Fruit fly (Drosophila melanogaster) ovary, adult (tissue): ENCODE results near the gene CG31715.

Source experiments
- CG17801 ChIP-seq: fragments of 200-800 bp; optimal IDR thresholded peaks from 2 replicates; lab custom pipeline; 2019; ENCODE audit warnings: missing biosample characterization, mild to moderate bottlenecking, missing genetic modification characterization, moderate library complexity; ENCODE audit not compliant: partially characterized antibody

CG31715 gene

dm6 chr2L:10378631-10379030, 37.2 kb downstream of the CG31715 start:
- TF ChIP-seq CG17801 (GFP tag; lab: Kevin White, UChicago) = no peak

- TF ChIP-seq CG17801 (GFP tag; lab: Kevin White, UChicago) = no peak
Observed at dm6 chr2L:10379865-10380264, 38.4 kb downstream of the CG31715 start, which contains the start of gene gny. Gene gny, plus strand, starts transcription at chr2L:10380103.

dm6 chr2L:10381890-10382450, 40.6 kb downstream of the CG31715 start, which contains the start of gene CG5096:
Gene CG5096, plus strand, starts transcription at chr2L:10382263.
- peak; percentile 33 for TF ChIP-seq CG17801 (GFP tag; lab: Kevin White, UChicago)

- peak; percentile 36 for TF ChIP-seq CG17801 (GFP tag; lab: Kevin White, UChicago)
Observed at dm6 chr2L:10386208-10386805, 44.9 kb downstream of the CG31715 start, which contains the start of the genes Cdk1 and mRpS7. Gene Cdk1, minus strand, starts transcription at chr2L:10386262. Gene mRpS7, plus strand, starts transcription at chr2L:10386662.

DNA sequence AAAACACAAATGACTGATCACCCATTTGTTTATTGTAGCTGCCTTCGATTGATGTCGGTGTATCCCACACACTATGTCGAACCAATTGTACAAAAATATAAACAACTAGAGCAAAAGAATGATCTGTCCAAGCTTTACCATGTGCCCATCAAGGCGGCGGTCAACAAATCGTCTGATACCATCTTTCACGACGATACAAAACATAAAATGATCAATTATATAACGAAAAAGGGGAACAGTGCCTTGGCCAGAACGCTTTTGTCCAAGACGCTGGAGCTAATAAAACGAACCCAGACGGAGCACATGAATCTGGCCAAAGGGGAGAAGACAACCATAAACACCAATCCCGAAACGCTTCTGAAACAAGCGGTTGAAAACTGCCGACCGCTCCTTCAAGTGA, 45.4 kb downstream of the CG31715 start:
- TF ChIP-seq CG17801 (GFP tag; lab: Kevin White, UChicago) = no peak

dm6 chr2L:10387869-10388726, 46.7 kb downstream of the CG31715 start, which contains the start of gene da:
Gene da, plus strand, starts transcription at chr2L:10388105.
- TF ChIP-seq CG17801 (GFP tag; lab: Kevin White, UChicago) = peak; percentile 41
